Fruit fly (Drosophila melanogaster) whole organism, embryonic: ENCODE data around the gene ZnT86D.

Experiments
- Blimp-1 ChIP-seq: fragments of 200-800 bp; sonication (Bioruptor generic); optimal IDR thresholded peaks from 3 replicates; lab custom pipeline; 2018; ENCODE audit warnings: missing biosample characterization, missing genetic modification characterization, mild to moderate bottlenecking, moderate library complexity, missing genetic modification reagents
- CG10274 ChIP-seq: fragments of 200-800 bp; sonication (Bioruptor generic); optimal IDR thresholded peaks from 3 replicates; lab custom pipeline; 2017; ENCODE audit warnings: missing biosample characterization, mild to moderate bottlenecking, missing genetic modification characterization
- CG10366 ChIP-seq: fragments of 200-800 bp; sonication (Bioruptor generic); IDR thresholded peaks from 2 replicates; pipeline ENCODE4 v1.3.6; 2022; ENCODE audit warnings: missing biosample characterization, missing genetic modification characterization
- CG11085 ChIP-seq: fragments of 200-800 bp; sonication (Bioruptor generic); IDR thresholded peaks from 2 replicates; pipeline ENCODE4 v1.3.6; 2022; ENCODE audit warnings: missing biosample characterization, missing genetic modification characterization
- CG11456 ChIP-seq: fragments of 200-800 bp; sonication (Bioruptor generic); IDR thresholded peaks from 3 replicates; pipeline ENCODE4 v1.3.6; 2022; ENCODE audit warnings: missing biosample characterization, missing genetic modification characterization
- CG11504 ChIP-seq: fragments of 200-800 bp; sonication (Bioruptor generic); optimal IDR thresholded peaks from 3 replicates; lab custom pipeline; 2019; ENCODE audit warnings: missing biosample characterization, mild to moderate bottlenecking, missing genetic modification characterization, moderate library complexity
- CG12942 ChIP-seq: fragments of 200-800 bp; sonication (Bioruptor generic); optimal IDR thresholded peaks from 3 replicates; lab custom pipeline; 2016; ENCODE audit warnings: missing biosample characterization, missing genetic modification characterization
- CG13424 ChIP-seq: fragments of 200-800 bp; sonication (Bioruptor generic); optimal IDR thresholded peaks from 2 replicates; lab custom pipeline; 2019; ENCODE audit warnings: missing biosample characterization, mild to moderate bottlenecking, missing genetic modification characterization, moderate library complexity
- CG1529 ChIP-seq: fragments of 200-800 bp; sonication (Bioruptor generic); optimal IDR thresholded peaks from 3 replicates; lab custom pipeline; 2018; ENCODE audit warnings: missing biosample characterization, missing genetic modification characterization
- CG16779 ChIP-seq: fragments of 200-800 bp; sonication (Bioruptor generic); IDR thresholded peaks from 2 replicates; pipeline ENCODE4 v1.3.6; 2022; ENCODE audit warnings: missing biosample characterization, missing genetic modification characterization
- CG1832 ChIP-seq: fragments of 200-800 bp; sonication (Bioruptor generic); optimal IDR thresholded peaks from 2 replicates; lab custom pipeline; 2017; ENCODE audit warnings: missing biosample characterization, mild to moderate bottlenecking, missing genetic modification characterization, inconsistent platforms
- CG2678 ChIP-seq: fragments of 200-800 bp; sonication (Bioruptor generic); optimal IDR thresholded peaks from 3 replicates; lab custom pipeline; 2019; ENCODE audit warnings: missing biosample characterization, mild to moderate bottlenecking, missing genetic modification characterization, moderate library complexity
- CG32772 ChIP-seq: fragments of 200-800 bp; sonication (Bioruptor generic); IDR thresholded peaks from 2 replicates; pipeline ENCODE4 v1.3.6; 2022; ENCODE audit warnings: missing biosample characterization, missing genetic modification characterization
- CG6813 ChIP-seq: fragments of 200-800 bp; sonication (Bioruptor generic); optimal IDR thresholded peaks from 2 replicates; lab custom pipeline; 2017; ENCODE audit warnings: missing biosample characterization, missing genetic modification characterization, mild to moderate bottlenecking, moderate library complexity, missing genetic modification reagents
- CG8290 ChIP-seq, 3 experiments: fragments of 200-800 bp; sonication (Bioruptor generic); optimal IDR thresholded peaks; 2 replicates each; lab custom pipeline; 2016 to 2019; ENCODE audit warnings: missing biosample characterization in 3 of 3, missing genetic modification characterization in 3 of 3, mild to moderate bottlenecking in 2 of 3, moderate library complexity in 1 of 3
- CG9817 ChIP-seq: fragments of 200-800 bp; sonication (Bioruptor generic); optimal IDR thresholded peaks from 2 replicates; lab custom pipeline; 2018; ENCODE audit warnings: missing biosample characterization, mild to moderate bottlenecking, missing genetic modification characterization, moderate library complexity
- CrebB ChIP-seq: fragments of 200-800 bp; sonication (Bioruptor generic); optimal IDR thresholded peaks from 3 replicates; lab custom pipeline; 2018; ENCODE audit warnings: missing biosample characterization, mild to moderate bottlenecking, missing genetic modification characterization
- Dll ChIP-seq: fragments of 200-800 bp; sonication (Bioruptor generic); IDR thresholded peaks from 4 replicates; pipeline ENCODE4 v1.3.6; 2022; ENCODE audit warnings: missing biosample characterization, missing genetic modification characterization; ENCODE audit not compliant: partially characterized antibody
- Fer1 ChIP-seq: fragments of 200-800 bp; sonication (Bioruptor generic); optimal IDR thresholded peaks from 2 replicates; lab custom pipeline; 2017; ENCODE audit warnings: missing biosample characterization, mild to moderate bottlenecking, missing genetic modification characterization
- HHEX ChIP-seq: fragments of 200-800 bp; sonication (Bioruptor generic); optimal IDR thresholded peaks from 3 replicates; lab custom pipeline; 2017; ENCODE audit warnings: missing biosample characterization, mild to moderate bottlenecking, missing genetic modification characterization, missing genetic modification reagents
- Hr51 ChIP-seq, 2 experiments: fragments of 200-800 bp; sonication (Bioruptor generic); optimal IDR thresholded peaks; 2 replicates in 1 of 2; 3 replicates in 1 of 2; lab custom pipeline; 2016 to 2018; ENCODE audit warnings: missing biosample characterization in 2 of 2, missing genetic modification characterization in 2 of 2, mild to moderate bottlenecking in 1 of 2, moderate library complexity in 1 of 2
- Hr78 ChIP-seq, 2 experiments: fragments of 200-800 bp in 1 of 2; fragments of >200 bp in 1 of 2; sonication (Bioruptor generic) in 1 of 2; optimal IDR thresholded peaks; 2 replicates each; lab custom pipeline; 2017 to 2019; ENCODE audit warnings: missing biosample characterization in 2 of 2, missing genetic modification characterization in 2 of 2, mild to moderate bottlenecking in 1 of 2, moderate library complexity in 1 of 2
- Jarid2 ChIP-seq: fragments of 200-800 bp; sonication (Bioruptor generic); optimal IDR thresholded peaks from 3 replicates; lab custom pipeline; 2017; ENCODE audit warnings: mild to moderate bottlenecking, missing biosample characterization, missing genetic modification reagents, missing genetic modification characterization
- Ptx1 ChIP-seq: fragments of 200-800 bp; sonication (Bioruptor generic); IDR thresholded peaks from 2 replicates; pipeline ENCODE4 v1.3.6; 2022; ENCODE audit warnings: missing biosample characterization, missing genetic modification characterization
- Sox100B ChIP-seq: fragments of 200-800 bp; sonication (Bioruptor generic); optimal IDR thresholded peaks from 3 replicates; lab custom pipeline; 2018; ENCODE audit warnings: missing biosample characterization, mild to moderate bottlenecking, missing genetic modification characterization
- Spps ChIP-seq: fragments of 200-800 bp; sonication (Bioruptor generic); optimal IDR thresholded peaks from 2 replicates; lab custom pipeline; 2018; ENCODE audit warnings: missing biosample characterization, mild to moderate bottlenecking, missing genetic modification characterization
- Ssrp ChIP-seq: fragments of 200-800 bp; sonication (Bioruptor generic); optimal IDR thresholded peaks from 2 replicates; lab custom pipeline; 2018; ENCODE audit warnings: missing biosample characterization, mild to moderate bottlenecking, missing genetic modification characterization, moderate library complexity
- Xbp1 ChIP-seq: fragments of 200-800 bp; sonication (Bioruptor generic); optimal IDR thresholded peaks from 3 replicates; lab custom pipeline; 2016; ENCODE audit warnings: missing biosample characterization, mild to moderate bottlenecking, missing genetic modification characterization
- bigmax ChIP-seq: fragments of 200-800 bp; sonication (Bioruptor generic); optimal IDR thresholded peaks from 2 replicates; lab custom pipeline; 2018; ENCODE audit warnings: missing biosample characterization, mild to moderate bottlenecking, missing genetic modification characterization
- cg ChIP-seq: fragments of 200-800 bp; sonication (Bioruptor generic); optimal IDR thresholded peaks from 3 replicates; lab custom pipeline; 2019; ENCODE audit warnings: missing biosample characterization, mild to moderate bottlenecking, missing genetic modification characterization, moderate library complexity
- chinmo ChIP-seq: fragments of 200-800 bp; sonication (Bioruptor generic); IDR thresholded peaks from 4 replicates; pipeline ENCODE4 v1.3.6; 2022; ENCODE audit warnings: missing biosample characterization, missing genetic modification characterization; ENCODE audit not compliant: partially characterized antibody
- chn ChIP-seq: fragments of 200-800 bp; sonication (Bioruptor generic); optimal IDR thresholded peaks from 2 replicates; lab custom pipeline; 2016; ENCODE audit warnings: missing biosample characterization, missing genetic modification characterization
- danr ChIP-seq: fragments of 200-800 bp; sonication (Bioruptor generic); IDR thresholded peaks from 2 replicates; pipeline ENCODE4 v1.3.6; 2022; ENCODE audit warnings: missing biosample characterization, missing genetic modification characterization
- dmrt11E ChIP-seq: fragments of 200-800 bp; sonication (Bioruptor generic); optimal IDR thresholded peaks from 3 replicates; lab custom pipeline; 2018; ENCODE audit warnings: missing biosample characterization, mild to moderate bottlenecking, missing genetic modification characterization, moderate library complexity
- dmrt99B ChIP-seq: fragments of 200-800 bp; sonication (Bioruptor generic); optimal IDR thresholded peaks from 2 replicates; lab custom pipeline; 2018; ENCODE audit warnings: missing biosample characterization, mild to moderate bottlenecking, missing genetic modification characterization, moderate library complexity
- exex ChIP-seq: fragments of 200-800 bp; sonication (Bioruptor generic); optimal IDR thresholded peaks from 4 replicates; lab custom pipeline; 2018; ENCODE audit warnings: missing biosample characterization, mild to moderate bottlenecking, missing genetic modification characterization, moderate library complexity
- fru ChIP-seq: fragments of >200 bp; optimal IDR thresholded peaks from 2 replicates; lab custom pipeline; 2017
- ken ChIP-seq: fragments of 200-800 bp; sonication (Bioruptor generic); IDR thresholded peaks from 3 replicates; pipeline ENCODE4 v1.3.6; 2022; ENCODE audit warnings: missing biosample characterization, missing genetic modification characterization
- klu ChIP-seq: fragments of 200-800 bp; sonication (Bioruptor generic); IDR thresholded peaks from 2 replicates; pipeline ENCODE4 v1.3.6; 2022; ENCODE audit warnings: missing biosample characterization, missing genetic modification characterization
- lilli ChIP-seq: fragments of 200-800 bp; sonication (Bioruptor generic); optimal IDR thresholded peaks from 3 replicates; lab custom pipeline; 2016; ENCODE audit warnings: missing biosample characterization, missing genetic modification characterization
- lola ChIP-seq, 3 experiments: fragments of >200 bp in 2 of 3; fragments of 200-800 bp in 1 of 3; sonication (Bioruptor generic) in 1 of 3; optimal IDR thresholded peaks; 2 replicates each; lab custom pipeline; 2017 to 2019; ENCODE audit warnings: missing biosample characterization in 3 of 3, missing genetic modification characterization in 3 of 3, mild to moderate bottlenecking in 1 of 3, moderate library complexity in 1 of 3
- mirr ChIP-seq: fragments of 200-800 bp; sonication (Bioruptor generic); optimal IDR thresholded peaks from 3 replicates; lab custom pipeline; 2018; ENCODE audit warnings: missing biosample characterization, mild to moderate bottlenecking, missing genetic modification characterization
- psq ChIP-seq: fragments of 200-800 bp; sonication (Bioruptor generic); optimal IDR thresholded peaks from 2 replicates; lab custom pipeline; 2017; ENCODE audit warnings: missing biosample characterization, missing genetic modification characterization
- repo ChIP-seq: fragments of 200-800 bp; sonication (Bioruptor generic); optimal IDR thresholded peaks from 2 replicates; lab custom pipeline; 2016; ENCODE audit warnings: missing biosample characterization, missing genetic modification characterization
- row ChIP-seq: fragments of 200-800 bp; sonication (Bioruptor generic); IDR thresholded peaks from 3 replicates; pipeline ENCODE4 v1.3.6; 2022; ENCODE audit warnings: missing biosample characterization, missing genetic modification characterization
- schlank ChIP-seq: fragments of 200-800 bp; sonication (Bioruptor generic); optimal IDR thresholded peaks from 2 replicates; lab custom pipeline; 2018; ENCODE audit warnings: missing biosample characterization, mild to moderate bottlenecking, missing genetic modification characterization
- sd ChIP-seq: fragments of 200-800 bp; sonication (Bioruptor generic); optimal IDR thresholded peaks from 3 replicates; lab custom pipeline; 2018; ENCODE audit warnings: missing biosample characterization, mild to moderate bottlenecking, missing genetic modification characterization, moderate library complexity
- so ChIP-seq: fragments of 200-800 bp; sonication (Bioruptor generic); IDR thresholded peaks from 3 replicates; pipeline ENCODE4 v1.3.6; 2022; ENCODE audit warnings: missing biosample characterization, missing genetic modification characterization
- stwl ChIP-seq: fragments of 200-800 bp; sonication (Bioruptor generic); optimal IDR thresholded peaks from 3 replicates; lab custom pipeline; 2018; ENCODE audit warnings: missing biosample characterization, mild to moderate bottlenecking, missing genetic modification characterization, moderate library complexity
- sug ChIP-seq: fragments of 200-800 bp; optimal IDR thresholded peaks from 2 replicates; lab custom pipeline; 2019; ENCODE audit warnings: missing biosample characterization, mild to moderate bottlenecking, missing genetic modification characterization, moderate library complexity
- ttk ChIP-seq: fragments of 200-800 bp; sonication (Bioruptor generic); IDR thresholded peaks from 2 replicates; pipeline ENCODE4 v2.1.2; 2022; ENCODE audit warnings: missing biosample characterization, missing genetic modification characterization
- wek ChIP-seq: fragments of 200-800 bp; sonication (Bioruptor generic); optimal IDR thresholded peaks from 3 replicates; lab custom pipeline; 2018; ENCODE audit warnings: missing biosample characterization, mild to moderate bottlenecking, missing genetic modification characterization, moderate library complexity

Gene ZnT86D

dm6 chr3R:11178300-11178699, 36.0 kb downstream of the ZnT86D start (continued):
- TF ChIP-seq CG9817 (tag; lab: Kevin White, UChicago), result peak; percentile 5
- TF ChIP-seq HHEX, result peak; percentile 17
- TF ChIP-seq CrebB (tag; lab: Kevin White, UChicago), result no peak
- TF ChIP-seq chinmo, result no peak
- TF ChIP-seq cg (GFP tag; lab: Kevin White, UChicago), result no peak
- peak; percentile 13; the same call in 1 of the 2 replicates for TF ChIP-seq Ptx1
- TF ChIP-seq CG10366 (GFP tag; lab: Robert Waterston, UW), result no peak
- no peak for TF ChIP-seq bigmax (GFP tag; lab: Kevin White, UChicago)
- TF ChIP-seq schlank (tag; lab: Kevin White, UChicago), result no peak
- TF ChIP-seq CG8290 (GFP tag; optimal IDR thresholded peaks at IDR 0.05; lab: Kevin White, UChicago), result no peak
- peak in 1 of 2 experiments; percentile 12 for TF ChIP-seq CG8290 (tag; optimal IDR thresholded peaks at IDR 0.05; lab: Kevin White, UChicago)
- no peak for TF ChIP-seq danr (GFP tag; lab: Robert Waterston, UW)
- no peak for TF ChIP-seq chn
- peak in 1 of 2 experiments; percentile 14 for TF ChIP-seq Hr51 (GFP tag; optimal IDR thresholded peaks at IDR 0.05; lab: Kevin White, UChicago)
- no peak for TF ChIP-seq CG1832
- TF ChIP-seq ken, result no peak
- no peak for TF ChIP-seq ttk (GFP tag; lab: Robert Waterston, UW)
- peak; percentile 63 for TF ChIP-seq mirr (GFP tag; lab: Kevin White, UChicago)
- peak; percentile 13; the same call in 1 of the 3 replicates for TF ChIP-seq row (GFP tag; lab: Robert Waterston, UW)
- TF ChIP-seq Spps, result no peak
- TF ChIP-seq CG1529 (GFP tag; lab: Kevin White, UChicago), result no peak
- peak; percentile 37 for TF ChIP-seq CG11504
- TF ChIP-seq CG2678 (tag; lab: Kevin White, UChicago), result peak; percentile 28
- no peak for TF ChIP-seq Xbp1 (GFP tag; lab: Kevin White, UChicago)
- peak; percentile 49 for TF ChIP-seq wek (GFP tag; lab: Kevin White, UChicago)
- no peak for TF ChIP-seq CG11085
- peak; percentile 7 for TF ChIP-seq CG13424
- TF ChIP-seq stwl, result no peak
- 0 out of 2 replicates have a peak, but pooled peaks have one; percentile 18 for TF ChIP-seq CG32772 (GFP tag; lab: Robert Waterston, UW)
- no peak for TF ChIP-seq Blimp-1
- TF ChIP-seq dmrt99B (tag; lab: Kevin White, UChicago), result peak; percentile 13
- TF ChIP-seq Hr78 (GFP tag; optimal IDR thresholded peaks at IDR 0.05; lab: Kevin White, UChicago), result no peak
- TF ChIP-seq Fer1 (GFP tag; lab: Kevin White, UChicago), result peak; percentile 22
- 0 out of 3 replicates have a peak, but pooled peaks have one; percentile 17 for TF ChIP-seq so

dm6 chr3R:11177579-11177978, 36.8 kb downstream of the ZnT86D start:
- TF ChIP-seq fru (lab: Kevin White, UChicago) (no peak), Ssrp (tag; lab: Kevin White, UChicago) (no peak), Jarid2 (GFP tag; lab: Kevin White, UChicago) (no peak), dmrt11E (tag; lab: Kevin White, UChicago) (no peak), CG10274 (GFP tag; lab: Kevin White, UChicago) (no peak), CG6813 (no peak), CG12942 (no peak), klu (GFP tag; lab: Robert Waterston, UW) (no peak), CG11456 (GFP tag; lab: Robert Waterston, UW) (no peak), lola (GFP tag; optimal IDR thresholded peaks at IDR 0.05; lab: Kevin White, UChicago) (no peak), sug (tag; lab: Kevin White, UChicago) (peak; percentile 27), sd (peak; percentile 68), exex (tag; lab: Kevin White, UChicago) (peak; percentile 91), Dll (GFP tag; lab: Robert Waterston, UW) (no peak), Sox100B (GFP tag; lab: Kevin White, UChicago) (no peak), CG16779 (GFP tag; lab: Robert Waterston, UW) (no peak), lilli (GFP tag; lab: Kevin White, UChicago) (no peak), psq (GFP tag; lab: Kevin White, UChicago) (no peak), repo (GFP tag; lab: Kevin White, UChicago) (no peak)
